In the genomic region with DNA sequence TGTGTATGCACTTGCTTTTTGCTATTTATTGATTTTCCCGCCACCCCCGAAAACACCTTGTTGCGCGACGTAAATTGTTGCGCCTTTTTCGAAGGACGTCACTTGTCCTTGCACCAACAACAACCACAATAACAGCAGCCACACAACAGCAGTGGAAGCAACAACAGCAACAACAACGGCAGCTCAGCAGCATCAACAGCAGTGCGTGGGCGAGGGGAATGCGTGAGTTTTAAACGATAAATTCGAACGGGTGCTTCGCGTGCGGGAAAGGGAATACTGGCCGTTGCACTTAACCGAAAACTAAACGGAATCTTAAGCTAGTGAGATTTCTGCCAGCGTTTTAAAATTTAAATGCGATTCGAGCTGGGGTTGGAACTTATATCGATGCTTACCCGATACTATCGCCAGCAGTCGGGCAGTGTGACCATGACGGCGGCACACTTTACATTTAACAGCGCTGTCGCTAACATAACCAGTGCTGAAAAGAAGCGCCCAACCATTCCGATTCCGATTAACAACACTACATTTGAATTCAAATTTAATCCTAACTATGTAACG, we compare ENCODE assay signal across 2 fruit fly cellular contexts.
TF ChIP-seq lines count a peak whose summit lies in the region.

TSS of gene cyst (minus strand) at position 404 of the 558 bp plus-strand sequence.

TF ChIP-seq in whole organism, adult, 20 proteins besides CTCF, POLR2A, EP300 and RAD21 (continued from another document):
- TF ChIP-seq ovo (GFP tag; optimal IDR thresholded peaks at IDR 0.05; lab: Kevin White, UChicago) (peak; percentile 45), Clk (GFP tag; optimal IDR thresholded peaks at IDR 0.05; lab: Kevin White, UChicago) (no peak), CG11617 (GFP tag; optimal IDR thresholded peaks at IDR 0.05; lab: Kevin White, UChicago) (peak; percentile 10)

TF ChIP-seq in whole organism, embryonic, 481 proteins besides CTCF, POLR2A, EP300 and RAD21 (continued from another document and continues in another):
- TF ChIP-seq ATbp (GFP tag; optimal IDR thresholded peaks at IDR 0.05; lab: Kevin White, UChicago) (no peak), CG3995 (GFP tag; optimal IDR thresholded peaks at IDR 0.05; lab: Kevin White, UChicago) (peak; percentile 37), Xbp1 (GFP tag; optimal IDR thresholded peaks at IDR 0.05; lab: Kevin White, UChicago) (peak; percentile 38), Sin3A (optimal IDR thresholded peaks at IDR 0.05; lab: Kevin White, UChicago) (peak; percentile 97), CoRest (tag; optimal IDR thresholded peaks at IDR 0.05; lab: Kevin White, UChicago) (peak; percentile 60), CG6854 (GFP tag; optimal IDR thresholded peaks at IDR 0.05; lab: Kevin White, UChicago) (peak; percentile 1), CG3847 (GFP tag; IDR thresholded peaks at IDR 0.05; lab: Robert Waterston, UW) (peak; percentile 82), CG4424 (GFP tag; optimal IDR thresholded peaks at IDR 0.05; lab: Kevin White, UChicago) (no peak), slou (GFP tag; optimal IDR thresholded peaks at IDR 0.05; lab: Kevin White, UChicago) (no peak), CG2129 (GFP tag; IDR thresholded peaks at IDR 0.05; lab: Robert Waterston, UW; ENCODE audit: partially characterized antibody) (peak; percentile 92), caup (GFP tag; optimal IDR thresholded peaks at IDR 0.05; lab: Kevin White, UChicago; ENCODE audit: severe bottlenecking) (no peak), inv (GFP tag; IDR thresholded peaks at IDR 0.05; lab: Robert Waterston, UW; ENCODE audit: partially characterized antibody) (peak; percentile 94), phol (tag; optimal IDR thresholded peaks at IDR 0.05; lab: Kevin White, UChicago) (peak; percentile 51), CG10147 (GFP tag; optimal IDR thresholded peaks at IDR 0.05; lab: Kevin White, UChicago) (no peak), Myb (GFP tag; optimal IDR thresholded peaks at IDR 0.05; lab: Kevin White, UChicago) (peak; percentile 99), CG18599 (GFP tag; optimal IDR thresholded peaks at IDR 0.05; lab: Kevin White, UChicago) (no peak), NfI (GFP tag; optimal IDR thresholded peaks at IDR 0.05; lab: Kevin White, UChicago) (peak; percentile 24), CG13424 (tag; optimal IDR thresholded peaks at IDR 0.05; lab: Kevin White, UChicago) (no peak), Eip74EF (GFP tag; optimal IDR thresholded peaks at IDR 0.05; lab: Kevin White, UChicago) (no peak), D (optimal IDR thresholded peaks at IDR 0.05; lab: Kevin White, UChicago) (peak; percentile 52), D (GFP tag; optimal IDR thresholded peaks at IDR 0.05; lab: Kevin White, UChicago) (no peak), CG11085 (GFP tag; IDR thresholded peaks at IDR 0.05; lab: Robert Waterston, UW) (no peak), Ada2b (GFP tag; IDR thresholded peaks at IDR 0.05; lab: Robert Waterston, UW) (no peak), CG14860 (GFP tag; IDR thresholded peaks at IDR 0.05; lab: Robert Waterston, UW; ENCODE audit: partially characterized antibody) (peak; percentile 96), CG1832 (GFP tag; optimal IDR thresholded peaks at IDR 0.05; lab: Kevin White, UChicago) (no peak), CkIIα-i1 (GFP tag; IDR thresholded peaks at IDR 0.05; lab: Robert Waterston, UW) (no peak), Ssrp (tag; optimal IDR thresholded peaks at IDR 0.05; lab: Kevin White, UChicago) (no peak), grn (GFP tag; optimal IDR thresholded peaks at IDR 0.05; lab: Kevin White, UChicago) (no peak), stc (GFP tag; IDR thresholded peaks at IDR 0.05; lab: Robert Waterston, UW) (no peak), chn (GFP tag; optimal IDR thresholded peaks at IDR 0.05; lab: Kevin White, UChicago) (peak; percentile 47), peb (GFP tag; IDR thresholded peaks at IDR 0.05; lab: Robert Waterston, UW) (no peak), CG16779 (GFP tag; IDR thresholded peaks at IDR 0.05; lab: Robert Waterston, UW) (no peak), kay (GFP tag; optimal IDR thresholded peaks at IDR 0.05; lab: Kevin White, UChicago) (no peak), CG15601 (tag; optimal IDR thresholded peaks at IDR 0.05; lab: Kevin White, UChicago) (no peak), knrl (GFP tag; IDR thresholded peaks at IDR 0.05; lab: Robert Waterston, UW; ENCODE audit: partially characterized antibody) (peak; percentile 97), tx (GFP tag; optimal IDR thresholded peaks at IDR 0.05; lab: Kevin White, UChicago) (peak; percentile 24), CHES-1-like (GFP tag; optimal IDR thresholded peaks at IDR 0.05; lab: Kevin White, UChicago) (peak; percentile 69), Bdp1 (GFP tag; optimal IDR thresholded peaks at IDR 0.05; lab: Kevin White, UChicago) (no peak), Meics (GFP tag; optimal IDR thresholded peaks at IDR 0.05; lab: Kevin White, UChicago) (no peak), br (optimal IDR thresholded peaks at IDR 0.05; lab: Kevin White, UChicago) (no peak), crol (GFP tag; IDR thresholded peaks at IDR 0.05; lab: Robert Waterston, UW) (peak; percentile 72), CG8765 (GFP tag; IDR thresholded peaks at IDR 0.05; lab: Robert Waterston, UW) (peak; percentile 18; the same call in 1 of the 2 replicates), slbo (GFP tag; IDR thresholded peaks at IDR 0.05; lab: Robert Waterston, UW) (peak; percentile 55; the same call in 1 of the 2 replicates), CG7357 (GFP tag; IDR thresholded peaks at IDR 0.05; lab: Robert Waterston, UW) (no peak), Dad (GFP tag; optimal IDR thresholded peaks at IDR 0.05; lab: Kevin White, UChicago) (peak; percentile 66), CG14441 (GFP tag; IDR thresholded peaks at IDR 0.05; lab: Robert Waterston, UW) (no peak), CG7271 (tag; optimal IDR thresholded peaks at IDR 0.05; lab: Kevin White, UChicago) (no peak), Scr (GFP tag; IDR thresholded peaks at IDR 0.05; lab: Robert Waterston, UW; ENCODE audit: partially characterized antibody) (peak; percentile 97), CG4730 (GFP tag; IDR thresholded peaks at IDR 0.05; lab: Robert Waterston, UW) (no peak), CG6175 (GFP tag; IDR thresholded peaks at IDR 0.05; lab: Robert Waterston, UW) (no peak), CG43689 (GFP tag; IDR thresholded peaks at IDR 0.05; lab: Robert Waterston, UW) (no peak), CG16813 (GFP tag; IDR thresholded peaks at IDR 0.05; lab: Robert Waterston, UW; ENCODE audit: partially characterized antibody) (peak; percentile 94), hkb (optimal IDR thresholded peaks at IDR 0.05; lab: Kevin White, UChicago) (no peak), hkb (GFP tag; IDR thresholded peaks at IDR 0.05; lab: Robert Waterston, UW) (no peak), Med (GFP tag; lab: Kevin White, UChicago) (peak; percentile 90), tup (GFP tag; optimal IDR thresholded peaks at IDR 0.05; lab: Kevin White, UChicago) (no peak), Fer1 (GFP tag; optimal IDR thresholded peaks at IDR 0.05; lab: Kevin White, UChicago) (peak; percentile 25), CG2120 (GFP tag; optimal IDR thresholded peaks at IDR 0.05; lab: Kevin White, UChicago) (peak; percentile 69), shn (GFP tag; optimal IDR thresholded peaks at IDR 0.05; lab: Kevin White, UChicago) (peak; percentile 2), Sox102F (GFP tag; optimal IDR thresholded peaks at IDR 0.05; lab: Kevin White, UChicago) (no peak), az2 (GFP tag; optimal IDR thresholded peaks at IDR 0.05; lab: Kevin White, UChicago) (no peak), lola (GFP tag; optimal IDR thresholded peaks at IDR 0.05; lab: Kevin White, UChicago) (no peak), pho (GFP tag; optimal IDR thresholded peaks at IDR 0.05; lab: Kevin White, UChicago) (peak; percentile 43), CG11456 (GFP tag; IDR thresholded peaks at IDR 0.05; lab: Robert Waterston, UW) (peak; percentile 36; the same call in 1 of the 3 replicates), CG33557 (GFP tag; optimal IDR thresholded peaks at IDR 0.05; lab: Kevin White, UChicago) (no peak), CG9437 (GFP tag; optimal IDR thresholded peaks at IDR 0.05; lab: Kevin White, UChicago) (no peak), Hand (GFP tag; optimal IDR thresholded peaks at IDR 0.05; lab: Kevin White, UChicago) (no peak), lab (GFP tag; optimal IDR thresholded peaks at IDR 0.05; lab: Kevin White, UChicago) (peak; percentile 54), danr (GFP tag; IDR thresholded peaks at IDR 0.05; lab: Robert Waterston, UW) (no peak), bsh (GFP tag; optimal IDR thresholded peaks at IDR 0.05; lab: Kevin White, UChicago) (no peak), ato (GFP tag; IDR thresholded peaks at IDR 0.05; lab: Robert Waterston, UW; ENCODE audit: partially characterized antibody) (peak; percentile 94), gro (GFP tag; optimal IDR thresholded peaks at IDR 0.05; lab: Kevin White, UChicago) (no peak), exex (tag; optimal IDR thresholded peaks at IDR 0.05; lab: Kevin White, UChicago) (no peak), bbx (GFP tag; IDR thresholded peaks at IDR 0.05; lab: Robert Waterston, UW; ENCODE audit: partially characterized antibody) (peak; percentile 98), Adf1 (GFP tag; IDR thresholded peaks at IDR 0.05; lab: Robert Waterston, UW) (peak; percentile 23; the same call in 1 of the 2 replicates), row (GFP tag; IDR thresholded peaks at IDR 0.05; lab: Robert Waterston, UW) (peak; percentile 27; the same call in 1 of the 3 replicates), chinmo (GFP tag; IDR thresholded peaks at IDR 0.05; lab: Robert Waterston, UW; ENCODE audit: partially characterized antibody) (peak; percentile 90), ssp (GFP tag; IDR thresholded peaks at IDR 0.05; lab: Robert Waterston, UW) (0 out of 2 replicates have a peak, but pooled peaks have one; percentile 21), CG12219 (GFP tag; optimal IDR thresholded peaks at IDR 0.05; lab: Kevin White, UChicago) (no peak), Chrac-16 (GFP tag; optimal IDR thresholded peaks at IDR 0.05; lab: Kevin White, UChicago) (no peak), CG4282 (GFP tag; optimal IDR thresholded peaks at IDR 0.05; lab: Kevin White, UChicago) (peak; percentile 10), p53 (GFP tag; optimal IDR thresholded peaks at IDR 0.05; lab: Kevin White, UChicago) (peak; percentile 50), Dip3 (GFP tag; optimal IDR thresholded peaks at IDR 0.05; lab: Kevin White, UChicago) (peak; percentile 39), CG10366 (GFP tag; IDR thresholded peaks at IDR 0.05; lab: Robert Waterston, UW) (no peak), HLH4C (GFP tag; IDR thresholded peaks at IDR 0.05; lab: Robert Waterston, UW; ENCODE audit: partially characterized antibody) (peak; percentile 94), Elba2 (GFP tag; optimal IDR thresholded peaks at IDR 0.05; lab: Kevin White, UChicago) (no peak), Mad (GFP tag; optimal IDR thresholded peaks at IDR 0.05; lab: Kevin White, UChicago) (peak; percentile 14), CG7963 (GFP tag; IDR thresholded peaks at IDR 0.05; lab: Robert Waterston, UW; ENCODE audit: partially characterized antibody) (peak; percentile 95), CG2116 (GFP tag; optimal IDR thresholded peaks at IDR 0.05; lab: Kevin White, UChicago) (peak; percentile 50), dm (GFP tag; optimal IDR thresholded peaks at IDR 0.05; lab: Kevin White, UChicago) (peak; percentile 36), ham (GFP tag; IDR thresholded peaks at IDR 0.05; lab: Robert Waterston, UW) (no peak), sima (GFP tag; optimal IDR thresholded peaks at IDR 0.05; lab: Kevin White, UChicago) (no peak), Sry-δ (GFP tag; optimal IDR thresholded peaks at IDR 0.05; lab: Kevin White, UChicago) (peak; percentile 93), ap (GFP tag; IDR thresholded peaks at IDR 0.05; lab: Robert Waterston, UW) (no peak), CG31224 (GFP tag; IDR thresholded peaks at IDR 0.05; lab: Robert Waterston, UW) (no peak), sug (tag; optimal IDR thresholded peaks at IDR 0.05; lab: Kevin White, UChicago) (peak; percentile 21), CG9609 (GFP tag; optimal IDR thresholded peaks at IDR 0.05; lab: Kevin White, UChicago) (peak; percentile 37), dmrt11E (tag; optimal IDR thresholded peaks at IDR 0.05; lab: Kevin White, UChicago) (no peak), CG3838 (GFP tag; optimal IDR thresholded peaks at IDR 0.05; lab: Kevin White, UChicago) (no peak), MTF-1 (GFP tag; optimal IDR thresholded peaks at IDR 0.05; lab: Kevin White, UChicago; ENCODE audit: borderline replicate concordance) (no peak), nau (GFP tag; optimal IDR thresholded peaks at IDR 0.05; lab: Kevin White, UChicago) (no peak), unc-4 (GFP tag; IDR thresholded peaks at IDR 0.05; lab: Robert Waterston, UW; ENCODE audit: partially characterized antibody) (peak; percentile 97), eyg (GFP tag; optimal IDR thresholded peaks at IDR 0.05; lab: Kevin White, UChicago) (peak; percentile 43), sc (optimal IDR thresholded peaks at IDR 0.05; lab: Kevin White, UChicago) (no peak), sc (GFP tag; optimal IDR thresholded peaks at IDR 0.05; lab: Kevin White, UChicago) (no peak), Rfx (GFP tag; IDR thresholded peaks at IDR 0.05; lab: Robert Waterston, UW) (peak; percentile 68), sob (GFP tag; IDR thresholded peaks at IDR 0.05; lab: Robert Waterston, UW) (peak; percentile 62), NC2β (GFP tag; optimal IDR thresholded peaks at IDR 0.05; lab: Kevin White, UChicago) (peak; percentile 13), Doc2 (GFP tag; IDR thresholded peaks at IDR 0.05; lab: Robert Waterston, UW) (no peak), slp2 (GFP tag; optimal IDR thresholded peaks at IDR 0.05; lab: Kevin White, UChicago) (no peak), CG10267 (tag; optimal IDR thresholded peaks at IDR 0.05; lab: Kevin White, UChicago) (peak; percentile 95), NFAT (GFP tag; IDR thresholded peaks at IDR 0.05; lab: Robert Waterston, UW) (0 out of 2 replicates have a peak, but pooled peaks have one; percentile 48), CG2199 (GFP tag; IDR thresholded peaks at IDR 0.05; lab: Robert Waterston, UW) (no peak), CG15479 (GFP tag; optimal IDR thresholded peaks at IDR 0.05; lab: Kevin White, UChicago) (peak; percentile 61), Doc3 (GFP tag; IDR thresholded peaks at IDR 0.05; lab: Robert Waterston, UW; ENCODE audit: partially characterized antibody) (peak; percentile 92), CG6654 (GFP tag; optimal IDR thresholded peaks at IDR 0.05; lab: Kevin White, UChicago) (no peak), D19A (tag; optimal IDR thresholded peaks at IDR 0.05; lab: Kevin White, UChicago) (no peak), nom (GFP tag; optimal IDR thresholded peaks at IDR 0.05; lab: Kevin White, UChicago) (no peak), zfh2 (GFP tag; optimal IDR thresholded peaks at IDR 0.05; lab: Kevin White, UChicago) (peak; percentile 62), vfl (GFP tag; optimal IDR thresholded peaks at IDR 0.05; lab: Kevin White, UChicago) (peak; percentile 44), cwo (GFP tag; optimal IDR thresholded peaks at IDR 0.05; lab: Kevin White, UChicago) (no peak), gt (GFP tag; IDR thresholded peaks at IDR 0.05; lab: Robert Waterston, UW) (no peak)
